Worm (Caenorhabditis elegans): ENCODE results near the gene C46F9.6.

DNA sequence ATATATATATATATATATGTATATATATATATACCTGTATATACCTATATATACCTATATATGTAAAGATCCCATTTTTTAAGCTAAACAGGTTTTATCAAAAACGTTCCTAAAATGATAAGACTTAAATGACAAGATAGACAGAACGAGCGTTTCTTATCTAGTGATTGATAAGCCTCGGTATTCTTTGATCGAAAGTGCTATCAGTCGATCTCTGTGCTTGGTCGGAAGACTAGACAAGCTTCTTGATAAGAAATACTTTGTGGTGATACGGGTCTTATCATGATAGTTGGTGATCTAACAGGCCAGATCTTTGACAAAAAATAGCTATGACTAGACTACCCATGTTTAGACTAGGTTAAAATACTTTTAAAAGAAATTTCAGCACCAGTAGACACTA lies 46.3 kb upstream of the C46F9.6 start:
- TF ChIP-seq F57C9.4 (tag; optimal IDR thresholded peaks at IDR 0.05) (no peak), snpc-4 (GFP tag; optimal IDR thresholded peaks at IDR 0.05) (no peak), snpc-4 (tag; optimal IDR thresholded peaks at IDR 0.05) (no peak), ceh-79 (tag; optimal IDR thresholded peaks at IDR 0.05) (no peak), hrde-1 (tag; optimal IDR thresholded peaks at IDR 0.05; ENCODE audit: borderline replicate concordance) (no peak), egl-18 (GFP tag; IDR thresholded peaks at IDR 0.05) (no peak)
